Worm (Caenorhabditis elegans): Measurements from ENCODE around the gene mxl-3.

The mxl-3 gene

ce11 chrX:13376185-13376584 is 25.6 kb upstream of the mxl-3 start:
- no peak for TF ChIP-seq mcd-1 (GFP tag; IDR thresholded peaks at IDR 0.05)
- TF ChIP-seq egrh-3 (GFP tag; IDR thresholded peaks at IDR 0.05), result peak; percentile 48; the same call in 1 of the 2 replicates
- TF ChIP-seq attf-6 (GFP tag; IDR thresholded peaks at IDR 0.05), result no peak
- TF ChIP-seq zfh-2 (GFP tag; conservative IDR thresholded peaks at IDR 0.05), result peak; percentile 78
- TF ChIP-seq T26A5.8 (tag; optimal IDR thresholded peaks at IDR 0.05), result no peak

- TF ChIP-seq ztf-22 (GFP tag; optimal IDR thresholded peaks at IDR 0.05) (peak; percentile 50), madf-6 (GFP tag; IDR thresholded peaks at IDR 0.05) (no peak), cebp-1 (GFP tag; IDR thresholded peaks at IDR 0.05) (no peak), cebp-1 (tag; optimal IDR thresholded peaks at IDR 0.05) (peak; percentile 0), ztf-26 (tag; optimal IDR thresholded peaks at IDR 0.05) (no peak), tbx-9 (tag; optimal IDR thresholded peaks at IDR 0.05; ENCODE audit: borderline replicate concordance) (no peak), pha-4 (tag; optimal IDR thresholded peaks at IDR 0.05) (no peak), nhr-80 (tag; optimal IDR thresholded peaks at IDR 0.05) (peak; percentile 92)
These were observed 17.7 kb upstream of the mxl-3 start for ce11 chrX:13368283-13368682.

ce11 chrX:13366955-13367354 is 16.4 kb upstream of the mxl-3 start:
- TF ChIP-seq cebp-1 (GFP tag; IDR thresholded peaks at IDR 0.05), result peak; percentile 69; the same call in 1 of the 2 replicates
- peak; percentile 87 for TF ChIP-seq cebp-1 (tag; optimal IDR thresholded peaks at IDR 0.05)
- TF ChIP-seq ztf-3 (GFP tag; optimal IDR thresholded peaks at IDR 0.05), result no peak

- no peak for TF ChIP-seq F22D6.2 (tag; optimal IDR thresholded peaks at IDR 0.05)
- no peak for TF ChIP-seq chd-7 (tag; optimal IDR thresholded peaks at IDR 0.05)
- TF ChIP-seq unc-62 (GFP tag; optimal IDR thresholded peaks at IDR 0.05), result no peak
- TF ChIP-seq ceh-58 (GFP tag; IDR thresholded peaks at IDR 0.05), result no peak
- no peak for TF ChIP-seq hrde-1 (tag; optimal IDR thresholded peaks at IDR 0.05; ENCODE audit: borderline replicate concordance)
- no peak for TF ChIP-seq egl-18 (GFP tag; IDR thresholded peaks at IDR 0.05)
- no peak for TF ChIP-seq aptf-3 (GFP tag; IDR thresholded peaks at IDR 0.05)
- no peak for TF ChIP-seq lin-54 (GFP tag; optimal IDR thresholded peaks at IDR 0.05)
These were observed 14.3 kb upstream of the mxl-3 start, which contains the start of gene C49F8.1 for ce11 chrX:13364897-13365296. Gene C49F8.1, minus strand, starts transcription at chrX:13364997.

- TF ChIP-seq Y56A3A.18 (GFP tag; IDR thresholded peaks at IDR 0.05) (no peak), tlf-1 (GFP tag; optimal IDR thresholded peaks at IDR 0.05) (no peak), attf-3 (GFP tag; conservative IDR thresholded peaks at IDR 0.05) (no peak), nfya-2 (GFP tag; IDR thresholded peaks at IDR 0.05) (no peak), ztf-18 (tag; optimal IDR thresholded peaks at IDR 0.05) (no peak), rec-8 (tag; optimal IDR thresholded peaks at IDR 0.05) (no peak), rcor-1 (GFP tag; IDR thresholded peaks at IDR 0.05) (no peak)
These were observed 11.9 kb upstream of the mxl-3 start, which contains the start of gene C49F8.15 for ce11 chrX:13362486-13362885. Gene C49F8.15, minus strand, starts transcription at chrX:13362586.

ce11 chrX:13360632-13361031 is 10.0 kb upstream of the mxl-3 start:
- no peak for TF ChIP-seq cebp-1 (GFP tag; IDR thresholded peaks at IDR 0.05)
- peak; percentile 38 for TF ChIP-seq cebp-1 (tag; optimal IDR thresholded peaks at IDR 0.05)
- TF ChIP-seq lin-40 (tag; optimal IDR thresholded peaks at IDR 0.05), result no peak
- TF ChIP-seq atf-7 (tag; optimal IDR thresholded peaks at IDR 0.05), result peak; percentile 35
- TF ChIP-seq nhr-80 (tag; optimal IDR thresholded peaks at IDR 0.05), result peak; percentile 90
- no peak for TF ChIP-seq attf-5 (GFP tag; optimal IDR thresholded peaks at IDR 0.05)
- TF ChIP-seq F23B12.7 (tag; optimal IDR thresholded peaks at IDR 0.05; ENCODE audit: insufficient read depth), result no peak
- no peak for TF ChIP-seq F10E7.11 (tag; optimal IDR thresholded peaks at IDR 0.05)

Measured in whole organism, young adult.